Fruit fly (Drosophila melanogaster): ENCODE results near the gene CG13282.

The CG13282 gene

DNA sequence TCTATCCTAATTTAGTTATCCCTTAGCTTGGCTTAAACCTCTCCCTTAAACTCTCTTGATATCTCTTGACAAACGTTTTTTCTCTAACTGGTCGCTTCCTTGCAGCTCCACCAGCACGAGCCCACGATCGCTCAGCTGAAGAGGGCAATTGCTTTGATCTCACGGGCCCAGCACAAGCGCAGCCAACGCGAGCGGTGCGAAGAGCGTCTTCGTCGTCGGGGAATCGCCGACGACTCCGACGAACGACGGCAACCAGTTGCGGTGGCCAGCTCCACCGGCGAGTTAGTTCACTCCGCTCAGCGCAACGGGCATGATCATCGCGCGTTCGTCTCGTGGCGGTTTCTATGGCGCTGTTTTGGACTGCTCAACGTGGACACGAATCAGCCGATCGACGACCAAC lies 46.6 kb upstream of the CG13282 start (continued):
- no peak for TF ChIP-seq CG4424 (GFP tag; optimal IDR thresholded peaks at IDR 0.05)
- TF ChIP-seq CG11695 (GFP tag; IDR thresholded peaks at IDR 0.05): no peak
- TF ChIP-seq CG34224 (GFP tag; IDR thresholded peaks at IDR 0.05; ENCODE audit: partially characterized antibody): peak; percentile 49; the same call in 2 of the 3 replicates
- peak; percentile 22 for TF ChIP-seq CG13296 (GFP tag; optimal IDR thresholded peaks at IDR 0.05)
- TF ChIP-seq CG15601 (tag; optimal IDR thresholded peaks at IDR 0.05): no peak
- no peak for TF ChIP-seq CG7372 (GFP tag; IDR thresholded peaks at IDR 0.05)
- TF ChIP-seq Sin3A (optimal IDR thresholded peaks at IDR 0.05): no peak
- TF ChIP-seq CG4328 (GFP tag; optimal IDR thresholded peaks at IDR 0.05): no peak
- no peak for TF ChIP-seq CG3847 (GFP tag; IDR thresholded peaks at IDR 0.05)
- peak; percentile 39; the same call in 1 of the 2 replicates for TF ChIP-seq CG9932 (GFP tag; IDR thresholded peaks at IDR 0.05)
- peak; percentile 36 for TF ChIP-seq HmgZ (tag; optimal IDR thresholded peaks at IDR 0.05)
- TF ChIP-seq CG10267 (tag; optimal IDR thresholded peaks at IDR 0.05): no peak
- TF ChIP-seq Optix (GFP tag; IDR thresholded peaks at IDR 0.05): no peak
- TF ChIP-seq CG12299 (tag; optimal IDR thresholded peaks at IDR 0.05): no peak
- TF ChIP-seq ewg (GFP tag; optimal IDR thresholded peaks at IDR 0.05): no peak
- TF ChIP-seq gem (tag; optimal IDR thresholded peaks at IDR 0.05): no peak
- TF ChIP-seq sna (GFP tag; IDR thresholded peaks at IDR 0.05; ENCODE audit: partially characterized antibody): no peak
- TF ChIP-seq fu2 (GFP tag; optimal IDR thresholded peaks at IDR 0.05): no peak
- TF ChIP-seq mirr (GFP tag; optimal IDR thresholded peaks at IDR 0.05): peak; percentile 25
- TF ChIP-seq CG6765 (GFP tag; optimal IDR thresholded peaks at IDR 0.05): peak; percentile 18
- TF ChIP-seq CG33213 (GFP tag; optimal IDR thresholded peaks at IDR 0.05): no peak
- TF ChIP-seq Drgx (GFP tag; IDR thresholded peaks at IDR 0.05): peak; percentile 42; the same call in 1 of the 2 replicates
- TF ChIP-seq Jarid2 (GFP tag; optimal IDR thresholded peaks at IDR 0.05): peak; percentile 93
- no peak for TF ChIP-seq Hr39 (optimal IDR thresholded peaks at IDR 0.05)
- no peak for TF ChIP-seq Rx (GFP tag; IDR thresholded peaks at IDR 0.05)
- no peak for TF ChIP-seq CG31224 (GFP tag; IDR thresholded peaks at IDR 0.05)
- TF ChIP-seq Sox100B (GFP tag; optimal IDR thresholded peaks at IDR 0.05): no peak
- TF ChIP-seq Doc3 (GFP tag; IDR thresholded peaks at IDR 0.05; ENCODE audit: partially characterized antibody): no peak
- TF ChIP-seq CG2202 (tag; optimal IDR thresholded peaks at IDR 0.05): no peak
- no peak for TF ChIP-seq tx (GFP tag; optimal IDR thresholded peaks at IDR 0.05)
- TF ChIP-seq CG11456 (GFP tag; IDR thresholded peaks at IDR 0.05): no peak
- no peak for TF ChIP-seq CG8281 (tag; optimal IDR thresholded peaks at IDR 0.05)
- 0 out of 3 replicates have a peak, but pooled peaks have one; percentile 16 for TF ChIP-seq sr (GFP tag; IDR thresholded peaks at IDR 0.05)
- no peak for TF ChIP-seq CG12155 (GFP tag; optimal IDR thresholded peaks at IDR 0.05)
- no peak for TF ChIP-seq pho (GFP tag; optimal IDR thresholded peaks at IDR 0.05)
- TF ChIP-seq CG16863 (GFP tag; optimal IDR thresholded peaks at IDR 0.05): no peak
- TF ChIP-seq CG4730 (GFP tag; IDR thresholded peaks at IDR 0.05): no peak
- no peak for TF ChIP-seq sima (GFP tag; optimal IDR thresholded peaks at IDR 0.05)
- TF ChIP-seq lilli (GFP tag; optimal IDR thresholded peaks at IDR 0.05): no peak
- TF ChIP-seq E2f1 (GFP tag; IDR thresholded peaks at IDR 0.05): no peak
- TF ChIP-seq Rfx (GFP tag; IDR thresholded peaks at IDR 0.05): peak; percentile 41; the same call in 1 of the 2 replicates
- no peak for TF ChIP-seq Aef1 (GFP tag; IDR thresholded peaks at IDR 0.05)
- TF ChIP-seq CG32767 (GFP tag; IDR thresholded peaks at IDR 0.05): no peak
- no peak for TF ChIP-seq CG11398 (GFP tag; optimal IDR thresholded peaks at IDR 0.05)
- TF ChIP-seq BEAF-32 (GFP tag; optimal IDR thresholded peaks at IDR 0.05): peak; percentile 4
- no peak for TF ChIP-seq C15 (GFP tag; IDR thresholded peaks at IDR 0.05)
- no peak for TF ChIP-seq CG1024 (GFP tag; IDR thresholded peaks at IDR 0.05)
- no peak for TF ChIP-seq CG8089 (GFP tag; optimal IDR thresholded peaks at IDR 0.05)
- TF ChIP-seq z (GFP tag; IDR thresholded peaks at IDR 0.05): no peak
- peak; percentile 84 for TF ChIP-seq CG10543 (GFP tag; optimal IDR thresholded peaks at IDR 0.05)
- no peak for TF ChIP-seq CG33557 (GFP tag; optimal IDR thresholded peaks at IDR 0.05)
- TF ChIP-seq CG8924 (tag; optimal IDR thresholded peaks at IDR 0.05): no peak
- no peak for TF ChIP-seq CG10274 (GFP tag; optimal IDR thresholded peaks at IDR 0.05)
